Worm (Caenorhabditis elegans): ENCODE measurements around the gene swsn-4.
A peak's percentile ranks its signal among the peaks of the same experiment; 100 is the strongest.
"Not testable (repeated sequence)": the region's sequence is repeated elsewhere in the genome, so short reads cannot be mapped to it uniquely, and the experiment has no call there.

The swsn-4 gene

ce11 chrIV:11179123-11179740, 53.4 kb downstream of the swsn-4 start, which contains the start of gene cpt-2:
Gene cpt-2 (plus strand): TSS chrIV:11179645.
- TF ChIP-seq Y48G9A.11 (GFP tag; IDR thresholded peaks at IDR 0.05) = peak; percentile 90
- TF ChIP-seq nhr-28 (tag; optimal IDR thresholded peaks at IDR 0.05) = peak; percentile 96
- TF ChIP-seq madf-9 (GFP tag; conservative IDR thresholded peaks at IDR 0.05) = peak; percentile 68; the same call in 1 of the 2 replicates
- TF ChIP-seq daf-16 (GFP tag; optimal IDR thresholded peaks at IDR 0.05) = peak; percentile 13 to 73
- TF ChIP-seq daf-16 (tag; optimal IDR thresholded peaks at IDR 0.05) = peak; percentile 77
- peak; percentile 79 for TF ChIP-seq lin-29 (GFP tag; IDR thresholded peaks at IDR 0.05)
- peak; percentile 90 for TF ChIP-seq arid-1 (GFP tag; conservative IDR thresholded peaks at IDR 0.05)
- peak; percentile 43 for TF ChIP-seq F10B5.3 (tag; optimal IDR thresholded peaks at IDR 0.05)
- TF ChIP-seq mxl-2 (GFP tag; conservative IDR thresholded peaks at IDR 0.05) = peak; percentile 60; the same call in 1 of the 2 replicates
- peak; percentile 32 for TF ChIP-seq zfp-2 (tag; optimal IDR thresholded peaks at IDR 0.05)
- TF ChIP-seq lim-7 (GFP tag; IDR thresholded peaks at IDR 0.05) = peak; percentile 59; the same call in 1 of the 2 replicates
- peak; percentile 75; the same call in 1 of the 2 replicates for TF ChIP-seq pha-4 (GFP tag; IDR thresholded peaks at IDR 0.05)
- not testable (repeated sequence) for TF ChIP-seq pha-4 (tag; optimal IDR thresholded peaks at IDR 0.05)
- TF ChIP-seq hlh-11 (tag; optimal IDR thresholded peaks at IDR 0.05) = peak; percentile 85
- peak; percentile 91 for TF ChIP-seq lin-38 (GFP tag; IDR thresholded peaks at IDR 0.05)
- TF ChIP-seq mdl-1 (tag; optimal IDR thresholded peaks at IDR 0.05) = peak; percentile 5 to 77
- peak; percentile 87 for TF ChIP-seq nhr-42 (GFP tag; IDR thresholded peaks at IDR 0.05)
- peak; percentile 94 for TF ChIP-seq dmd-6 (GFP tag; IDR thresholded peaks at IDR 0.05)
- peak; percentile 49 to 92 for TF ChIP-seq lsy-2 (tag; optimal IDR thresholded peaks at IDR 0.05)
- TF ChIP-seq nhr-102 (tag; optimal IDR thresholded peaks at IDR 0.05) = peak; percentile 70
- peak; percentile 90 for TF ChIP-seq mxl-3 (GFP tag; optimal IDR thresholded peaks at IDR 0.05)
- peak; percentile 77 for TF ChIP-seq lin-1 (GFP tag; IDR thresholded peaks at IDR 0.05)
- TF ChIP-seq pqm-1 (tag; optimal IDR thresholded peaks at IDR 0.05) = peak; percentile 35
- 0 out of 4 replicates have a peak, but pooled peaks of 1 of the 2 experiments have one; percentile 58 for TF ChIP-seq madf-5 (GFP tag; IDR thresholded peaks at IDR 0.05)
- peak; percentile 92 for TF ChIP-seq dve-1 (tag; optimal IDR thresholded peaks at IDR 0.05; ENCODE audit: insufficient read depth)
- peak; percentile 70 for TF ChIP-seq hlh-30 (tag; optimal IDR thresholded peaks at IDR 0.05; ENCODE audit: insufficient read depth)
- peak; percentile 88 for TF ChIP-seq rbr-2 (tag; optimal IDR thresholded peaks at IDR 0.05)
- TF ChIP-seq nhr-6 (tag; optimal IDR thresholded peaks at IDR 0.05) = peak; percentile 25
- peak; percentile 74 for TF ChIP-seq F37D6.2 (tag; optimal IDR thresholded peaks at IDR 0.05)
- TF ChIP-seq nhr-41 (GFP tag; IDR thresholded peaks at IDR 0.05) = peak; percentile 45; the same call in 1 of the 2 replicates
- peak; percentile 61 for TF ChIP-seq F49E8.2 (tag; optimal IDR thresholded peaks at IDR 0.05; ENCODE audit: borderline replicate concordance)
- peak; percentile 90 for TF ChIP-seq tra-1 (GFP tag; IDR thresholded peaks at IDR 0.05)
- peak; percentile 65 for TF ChIP-seq spr-1 (tag; optimal IDR thresholded peaks at IDR 0.05)
- TF ChIP-seq jun-1 (tag; optimal IDR thresholded peaks at IDR 0.05) = peak; percentile 40
- TF ChIP-seq lin-13 (GFP tag; optimal IDR thresholded peaks at IDR 0.05) = peak; percentile 57
- TF ChIP-seq vab-7 (GFP tag; IDR thresholded peaks at IDR 0.05) = peak; percentile 87
- TF ChIP-seq D1046.2 (GFP tag; IDR thresholded peaks at IDR 0.05) = 0 out of 2 replicates have a peak, but pooled peaks have one; percentile 51
- TF ChIP-seq set-16 (GFP tag; IDR thresholded peaks at IDR 0.05) = peak; percentile 40; the same call in 1 of the 2 replicates
- peak; percentile 79 for TF ChIP-seq T20F7.1 (GFP tag; optimal IDR thresholded peaks at IDR 0.05)
- peak; percentile 88 for TF ChIP-seq ZK337.2 (GFP tag; IDR thresholded peaks at IDR 0.05)
- TF ChIP-seq ceh-20 (GFP tag; IDR thresholded peaks at IDR 0.05) = peak; percentile 94
- peak; percentile 91 for TF ChIP-seq dmd-9 (GFP tag; IDR thresholded peaks at IDR 0.05)
- TF ChIP-seq unc-130 (GFP tag; optimal IDR thresholded peaks at IDR 0.05) = peak; percentile 46
- TF ChIP-seq snpc-1.2 (GFP tag; IDR thresholded peaks at IDR 0.05) = peak; percentile 82
- TF ChIP-seq nhr-11 (tag; optimal IDR thresholded peaks at IDR 0.05) = peak; percentile 75
- peak; percentile 80 for TF ChIP-seq zfp-3 (GFP tag; conservative IDR thresholded peaks at IDR 0.05)
- TF ChIP-seq ctbp-1 (GFP tag; IDR thresholded peaks at IDR 0.05) = peak; percentile 91
- peak; percentile 93 for TF ChIP-seq T26A8.4 (GFP tag; IDR thresholded peaks at IDR 0.05)
- peak; percentile 67 for TF ChIP-seq ztf-7 (tag; optimal IDR thresholded peaks at IDR 0.05)
